Fruit fly (Drosophila melanogaster) whole organism, embryonic: Measurements from ENCODE around the gene CG17027.
A peak's percentile ranks its signal among the peaks of the same experiment; 100 is the strongest.

Source experiments
- CG10147 ChIP-seq: fragments of 200-800 bp; sonication (Bioruptor generic); optimal IDR thresholded peaks from 2 replicates; lab custom pipeline; 2019; ENCODE audit warnings: missing biosample characterization, mild to moderate bottlenecking, missing genetic modification characterization, moderate library complexity
- CG10543 ChIP-seq: fragments of 200-800 bp; sonication (Bioruptor generic); optimal IDR thresholded peaks from 3 replicates; lab custom pipeline; 2017; ENCODE audit warnings: missing biosample characterization, mild to moderate bottlenecking, missing genetic modification characterization, moderate library complexity
- CG11247 ChIP-seq: fragments of 200-800 bp; sonication (Bioruptor generic); IDR thresholded peaks from 2 replicates; pipeline ENCODE4 v1.3.6; 2022; ENCODE audit warnings: missing biosample characterization, missing genetic modification characterization
- CG12104 ChIP-seq: fragments of 200-800 bp; sonication (Bioruptor generic); optimal IDR thresholded peaks from 3 replicates; lab custom pipeline; 2016; ENCODE audit warnings: missing biosample characterization, missing genetic modification characterization
- CG12299 ChIP-seq: fragments of 200-800 bp; sonication (Bioruptor generic); optimal IDR thresholded peaks from 2 replicates; lab custom pipeline; 2018; ENCODE audit warnings: missing biosample characterization, mild to moderate bottlenecking, missing genetic modification characterization
- CG13123 ChIP-seq: fragments of 200-800 bp; sonication (Bioruptor generic); optimal IDR thresholded peaks from 2 replicates; lab custom pipeline; 2016; ENCODE audit warnings: missing biosample characterization, missing genetic modification characterization
- CG13624 ChIP-seq: fragments of 200-800 bp; sonication (Bioruptor generic); optimal IDR thresholded peaks from 2 replicates; lab custom pipeline; 2016; ENCODE audit warnings: missing biosample characterization, missing genetic modification characterization
- CG14710 ChIP-seq: fragments of 200-800 bp; sonication (Bioruptor generic); optimal IDR thresholded peaks from 3 replicates; lab custom pipeline; 2019; ENCODE audit warnings: missing biosample characterization, mild to moderate bottlenecking, missing genetic modification characterization, moderate library complexity
- CG1647 ChIP-seq: fragments of 200-800 bp; sonication (Bioruptor generic); optimal IDR thresholded peaks from 3 replicates; lab custom pipeline; 2016; ENCODE audit warnings: missing biosample characterization, missing genetic modification characterization
- CG18011 ChIP-seq: fragments of 200-800 bp; sonication (Bioruptor generic); optimal IDR thresholded peaks from 2 replicates; lab custom pipeline; 2017; ENCODE audit warnings: missing biosample characterization, missing genetic modification characterization, mild to moderate bottlenecking, moderate library complexity, missing genotype
- CG1832 ChIP-seq: fragments of 200-800 bp; sonication (Bioruptor generic); optimal IDR thresholded peaks from 2 replicates; lab custom pipeline; 2017; ENCODE audit warnings: missing biosample characterization, mild to moderate bottlenecking, missing genetic modification characterization, inconsistent platforms
- CG18764 ChIP-seq: fragments of 200-800 bp; sonication (Bioruptor generic); optimal IDR thresholded peaks from 3 replicates; lab custom pipeline; 2016; ENCODE audit warnings: missing biosample characterization, missing genetic modification characterization
- CG3726 ChIP-seq: fragments of 200-800 bp; sonication (Bioruptor generic); IDR thresholded peaks from 3 replicates; pipeline ENCODE4, ENCODE4 v1.3.6; 2022; ENCODE audit warnings: missing biosample characterization, missing genetic modification characterization
- CG4707 ChIP-seq: fragments of 200-800 bp; sonication (Bioruptor generic); optimal IDR thresholded peaks from 2 replicates; lab custom pipeline; 2018; ENCODE audit warnings: missing biosample characterization, mild to moderate bottlenecking, missing genetic modification characterization, moderate library complexity
- CG6813 ChIP-seq: fragments of 200-800 bp; sonication (Bioruptor generic); optimal IDR thresholded peaks from 2 replicates; lab custom pipeline; 2017; ENCODE audit warnings: missing biosample characterization, missing genetic modification characterization, mild to moderate bottlenecking, moderate library complexity, missing genetic modification reagents
- CG7271 ChIP-seq: fragments of 200-800 bp; sonication (Bioruptor generic); optimal IDR thresholded peaks from 2 replicates; lab custom pipeline; 2018; ENCODE audit warnings: missing biosample characterization, mild to moderate bottlenecking, missing genetic modification characterization, moderate library complexity
- CG7372 ChIP-seq: fragments of 200-800 bp; sonication (Bioruptor generic); IDR thresholded peaks from 2 replicates; pipeline ENCODE4 v1.3.6; 2022; ENCODE audit warnings: missing biosample characterization, missing genetic modification characterization
- CG7987 ChIP-seq: fragments of 200-800 bp; sonication (Bioruptor generic); optimal IDR thresholded peaks from 2 replicates; lab custom pipeline; 2018; ENCODE audit warnings: missing biosample characterization, mild to moderate bottlenecking, missing genetic modification characterization, moderate library complexity
- CG8290 ChIP-seq, 3 experiments: fragments of 200-800 bp; sonication (Bioruptor generic); optimal IDR thresholded peaks; 2 replicates each; lab custom pipeline; 2016 to 2019; ENCODE audit warnings: missing biosample characterization in 3 of 3, missing genetic modification characterization in 3 of 3, mild to moderate bottlenecking in 2 of 3, moderate library complexity in 1 of 3
- CG8388 ChIP-seq: fragments of 200-800 bp; sonication (Bioruptor generic); optimal IDR thresholded peaks from 2 replicates; lab custom pipeline; 2019; ENCODE audit warnings: missing biosample characterization, mild to moderate bottlenecking, missing genetic modification characterization, moderate library complexity
- CG8478 ChIP-seq: fragments of >200 bp; optimal IDR thresholded peaks from 2 replicates; lab custom pipeline; 2018
- CG8765 ChIP-seq: fragments of 200-800 bp; sonication (Bioruptor generic); IDR thresholded peaks from 2 replicates; pipeline ENCODE4 v1.3.6; 2022; ENCODE audit warnings: missing biosample characterization, missing genetic modification characterization
- CG8924 ChIP-seq: fragments of 200-800 bp; optimal IDR thresholded peaks from 3 replicates; lab custom pipeline; 2019; ENCODE audit warnings: missing biosample characterization, mild to moderate bottlenecking, missing genetic modification characterization, moderate library complexity
- CG9797 ChIP-seq: fragments of 200-800 bp; sonication (Bioruptor generic); optimal IDR thresholded peaks from 3 replicates; lab custom pipeline; 2018; ENCODE audit warnings: missing biosample characterization, mild to moderate bottlenecking, missing genetic modification characterization
- Fer3 ChIP-seq: fragments of 200-800 bp; sonication (Bioruptor generic); optimal IDR thresholded peaks from 2 replicates; lab custom pipeline; 2018; ENCODE audit warnings: missing biosample characterization, mild to moderate bottlenecking, missing genetic modification characterization, moderate library complexity
- H15 ChIP-seq: fragments of 200-800 bp; sonication (Bioruptor generic); IDR thresholded peaks from 3 replicates; pipeline ENCODE4 v1.3.6; 2022; ENCODE audit warnings: missing biosample characterization, missing genetic modification characterization
- Med ChIP-seq: fragments of 200-800 bp; sonication (Bioruptor generic); peaks from one replicate; lab custom pipeline; 2016; ENCODE audit warnings: missing biosample characterization, missing genetic modification characterization, mild to moderate bottlenecking, inconsistent platforms, moderate library complexity
- Meics ChIP-seq: fragments of 200-800 bp; sonication (Bioruptor generic); optimal IDR thresholded peaks from 2 replicates; lab custom pipeline; 2017; ENCODE audit warnings: missing biosample characterization, mild to moderate bottlenecking, missing genetic modification characterization
- Poxn ChIP-seq: fragments of 200-800 bp; sonication (Bioruptor generic); IDR thresholded peaks from 2 replicates; pipeline ENCODE4 v1.3.6; 2022; ENCODE audit warnings: missing biosample characterization, missing genetic modification characterization
- Stat92E ChIP-seq, 3 experiments: fragments of >200 bp in 2 of 3; fragments of 200-800 bp in 1 of 3; sonication (Bioruptor generic) in 1 of 3; optimal IDR thresholded peaks; 2 replicates each; lab custom pipeline; 2017 to 2019; ENCODE audit warnings: missing biosample characterization in 3 of 3, missing genetic modification characterization in 3 of 3, mild to moderate bottlenecking in 1 of 3, moderate library complexity in 1 of 3
- TFAM ChIP-seq: fragments of 200-800 bp; sonication (Bioruptor generic); optimal IDR thresholded peaks from 2 replicates; lab custom pipeline; 2017; ENCODE audit warnings: missing biosample characterization, missing genetic modification characterization, inconsistent platforms
- Tbp ChIP-seq: fragments of >200 bp; optimal IDR thresholded peaks from 2 replicates; lab custom pipeline; 2018; ENCODE audit warnings: missing biosample characterization, missing genetic modification characterization
- ab ChIP-seq: fragments of 200-800 bp; sonication (Bioruptor generic); optimal IDR thresholded peaks from 2 replicates; lab custom pipeline; 2016; ENCODE audit warnings: missing biosample characterization, missing genetic modification characterization
- ac ChIP-seq: fragments of 200-800 bp; sonication (Bioruptor generic); optimal IDR thresholded peaks from 3 replicates; lab custom pipeline; 2017; ENCODE audit warnings: missing biosample characterization, mild to moderate bottlenecking, missing genetic modification characterization
- disco-r ChIP-seq: fragments of 200-800 bp; sonication (Bioruptor generic); optimal IDR thresholded peaks from 2 replicates; lab custom pipeline; 2016; ENCODE audit warnings: missing biosample characterization, missing genetic modification characterization
- esg ChIP-seq: fragments of 200-800 bp; sonication (Bioruptor generic); conservative IDR thresholded peaks from 2 replicates; pipeline ENCODE4 v1.3.6; 2022; ENCODE audit warnings: missing biosample characterization, missing genetic modification characterization
- eyg ChIP-seq: fragments of 200-800 bp; sonication (Bioruptor generic); optimal IDR thresholded peaks from 3 replicates; lab custom pipeline; 2016; ENCODE audit warnings: missing biosample characterization, missing genetic modification characterization
- fru ChIP-seq: fragments of >200 bp; optimal IDR thresholded peaks from 2 replicates; lab custom pipeline; 2017
- gfzf ChIP-seq: fragments of 200-800 bp; sonication (Bioruptor generic); optimal IDR thresholded peaks from 2 replicates; lab custom pipeline; 2016; ENCODE audit warnings: missing biosample characterization, mild to moderate bottlenecking, missing genetic modification characterization, moderate library complexity
- lab ChIP-seq: fragments of 200-800 bp; sonication (Bioruptor generic); optimal IDR thresholded peaks from 3 replicates; lab custom pipeline; 2017; ENCODE audit warnings: missing biosample characterization, missing genetic modification characterization, mild to moderate bottlenecking, moderate library complexity, missing genetic modification reagents
- lbe ChIP-seq: fragments of 200-800 bp; sonication (Bioruptor generic); optimal IDR thresholded peaks from 2 replicates; lab custom pipeline; 2016; ENCODE audit warnings: missing biosample characterization, mild to moderate bottlenecking, missing genetic modification characterization
- nom ChIP-seq: fragments of 200-800 bp; sonication (Bioruptor generic); optimal IDR thresholded peaks from 2 replicates; lab custom pipeline; 2017; ENCODE audit warnings: missing biosample characterization, missing genetic modification characterization, mild to moderate bottlenecking, moderate library complexity, missing genetic modification reagents
- otp ChIP-seq: fragments of 200-800 bp; sonication (Bioruptor generic); IDR thresholded peaks from 3 replicates; pipeline ENCODE4, ENCODE4 v1.3.6; 2022; ENCODE audit warnings: missing biosample characterization, missing genetic modification characterization
- p53 ChIP-seq: fragments of 200-800 bp; sonication (Bioruptor generic); optimal IDR thresholded peaks from 2 replicates; lab custom pipeline; 2016; ENCODE audit warnings: missing biosample characterization, missing genetic modification characterization
- psq ChIP-seq: fragments of 200-800 bp; sonication (Bioruptor generic); optimal IDR thresholded peaks from 2 replicates; lab custom pipeline; 2017; ENCODE audit warnings: missing biosample characterization, missing genetic modification characterization
- pum ChIP-seq: fragments of 200-800 bp; sonication (Bioruptor generic); optimal IDR thresholded peaks from 2 replicates; lab custom pipeline; 2016; ENCODE audit warnings: missing biosample characterization, missing genetic modification characterization
- rib ChIP-seq: fragments of 200-800 bp; sonication (Bioruptor generic); IDR thresholded peaks from 2 replicates; pipeline ENCODE4 v1.3.6; 2022; ENCODE audit warnings: missing biosample characterization, missing genetic modification characterization
- shn ChIP-seq: fragments of 200-800 bp; sonication (Bioruptor generic); optimal IDR thresholded peaks from 3 replicates; lab custom pipeline; 2016; ENCODE audit warnings: missing biosample characterization, missing genetic modification characterization
- ssp ChIP-seq: fragments of 200-800 bp; sonication (Bioruptor generic); IDR thresholded peaks from 2 replicates; pipeline ENCODE4 v1.3.6; 2022; ENCODE audit warnings: missing biosample characterization, missing genetic modification characterization

CG17027 gene

DNA sequence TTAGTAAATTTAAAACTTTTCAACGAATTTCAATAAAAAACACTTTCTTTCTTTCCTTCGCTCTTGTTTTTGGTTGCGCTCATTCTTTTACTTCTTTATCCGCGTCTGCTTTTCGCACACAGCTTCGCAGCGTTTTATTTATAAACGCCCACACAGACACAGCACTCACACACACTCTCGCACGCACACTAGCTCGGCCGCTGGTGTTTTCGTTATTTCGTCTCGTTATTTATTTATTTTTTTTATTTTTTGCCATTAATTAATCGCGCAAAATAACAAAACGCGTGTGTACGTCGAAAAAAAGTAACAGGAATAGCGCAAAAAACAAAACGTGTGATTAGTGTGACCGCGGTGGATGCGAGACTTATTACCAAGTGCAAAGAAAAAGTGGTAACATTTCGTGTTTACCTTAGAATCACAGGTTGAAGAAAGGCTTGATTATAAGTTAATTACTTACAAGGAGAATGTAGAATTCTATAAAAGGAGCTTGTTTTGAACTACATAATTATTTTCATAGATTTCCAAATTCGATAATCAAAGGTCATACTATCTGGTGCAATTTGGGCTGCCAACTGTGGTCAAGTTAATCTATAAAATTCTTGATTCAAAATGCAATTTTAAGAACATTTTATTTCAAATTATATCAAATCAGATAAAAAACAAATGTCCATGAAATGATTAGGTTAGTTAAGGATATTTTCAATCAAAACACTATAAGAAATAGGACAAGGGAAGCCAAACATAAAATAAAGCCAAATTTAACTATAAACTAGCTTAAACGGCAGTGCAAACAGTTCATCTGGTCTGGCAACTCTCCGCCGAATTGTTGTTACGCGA is 24.7 kb downstream of the CG17027 start, which contains the start of the genes hzg and mRpS31 (continued):
- TF ChIP-seq CG1832 (no peak), CG9797 (GFP tag; lab: Kevin White, UChicago) (peak; percentile 82), esg (peak; percentile 18; the same call in 1 of the 2 replicates), lab (GFP tag; lab: Kevin White, UChicago) (peak; percentile 31), lbe (GFP tag; lab: Kevin White, UChicago) (no peak), pum (peak; percentile 54), CG8290 (GFP tag; optimal IDR thresholded peaks at IDR 0.05; lab: Kevin White, UChicago) (peak; percentile 36), CG8290 (tag; optimal IDR thresholded peaks at IDR 0.05; lab: Kevin White, UChicago) (peak in 1 of 2 experiments; percentile 5), rib (GFP tag; lab: Robert Waterston, UW) (peak; percentile 69), Fer3 (peak; percentile 64), CG13123 (peak; percentile 4), CG8765 (GFP tag; lab: Robert Waterston, UW) (no peak), Stat92E (GFP tag; optimal IDR thresholded peaks at IDR 0.05; lab: Kevin White, UChicago) (no peak), fru (no peak), CG8478 (lab: Kevin White, UChicago) (no peak), Meics (peak; percentile 25), CG18011 (no peak), H15 (GFP tag; lab: Robert Waterston, UW) (no peak), TFAM (GFP tag; lab: Kevin White, UChicago) (no peak), CG12299 (tag; lab: Kevin White, UChicago) (no peak), CG8924 (tag; lab: Kevin White, UChicago) (peak; percentile 68), psq (GFP tag; lab: Kevin White, UChicago) (peak; percentile 74), shn (GFP tag; lab: Kevin White, UChicago) (peak; percentile 46), CG7271 (tag; lab: Kevin White, UChicago) (no peak), CG1647 (no peak), ab (GFP tag; lab: Kevin White, UChicago) (no peak), ac (GFP tag; lab: Kevin White, UChicago) (no peak), p53 (GFP tag; lab: Kevin White, UChicago) (no peak), CG13624 (GFP tag; lab: Kevin White, UChicago) (peak; percentile 15), eyg (GFP tag; lab: Kevin White, UChicago) (peak; percentile 24), Poxn (GFP tag; lab: Robert Waterston, UW) (no peak), nom (GFP tag; lab: Kevin White, UChicago) (peak; percentile 88), CG12104 (GFP tag; lab: Kevin White, UChicago) (no peak), disco-r (GFP tag; lab: Kevin White, UChicago) (no peak), CG8388 (GFP tag; lab: Kevin White, UChicago) (peak; percentile 21), CG10147 (GFP tag; lab: Kevin White, UChicago) (peak; percentile 65), CG14710 (tag; lab: Kevin White, UChicago) (peak; percentile 79), CG10543 (GFP tag; lab: Kevin White, UChicago) (no peak), CG18764 (GFP tag; lab: Kevin White, UChicago) (peak; percentile 13), otp (GFP tag; lab: Robert Waterston, UW) (no peak), Med (GFP tag; lab: Kevin White, UChicago) (peak; percentile 87), ssp (GFP tag; lab: Robert Waterston, UW) (no peak), gfzf (peak; percentile 89), CG7987 (no peak), CG7372 (GFP tag; lab: Robert Waterston, UW) (peak; percentile 66; the same call in 1 of the 2 replicates), CG3726 (GFP tag; lab: Robert Waterston, UW) (no peak), CG4707 (GFP tag; lab: Kevin White, UChicago) (no peak), Tbp (GFP tag; lab: Kevin White, UChicago) (no peak), CG11247 (no peak), CG6813 (GFP tag; lab: Kevin White, UChicago) (no peak)
